Worm (Caenorhabditis elegans): ENCODE results near the gene pik-1.

pik-1 gene

ce11 chrIV:13415739-13416271 lies at the start of gene pik-1, which contains the start of gene aptf-2:
Gene pik-1, plus strand, starts transcription at chrIV:13416041.
Gene aptf-2, minus strand, starts transcription at chrIV:13416051.
- no peak for TF ChIP-seq K02D7.2 (tag; optimal IDR thresholded peaks at IDR 0.05)

DNA sequence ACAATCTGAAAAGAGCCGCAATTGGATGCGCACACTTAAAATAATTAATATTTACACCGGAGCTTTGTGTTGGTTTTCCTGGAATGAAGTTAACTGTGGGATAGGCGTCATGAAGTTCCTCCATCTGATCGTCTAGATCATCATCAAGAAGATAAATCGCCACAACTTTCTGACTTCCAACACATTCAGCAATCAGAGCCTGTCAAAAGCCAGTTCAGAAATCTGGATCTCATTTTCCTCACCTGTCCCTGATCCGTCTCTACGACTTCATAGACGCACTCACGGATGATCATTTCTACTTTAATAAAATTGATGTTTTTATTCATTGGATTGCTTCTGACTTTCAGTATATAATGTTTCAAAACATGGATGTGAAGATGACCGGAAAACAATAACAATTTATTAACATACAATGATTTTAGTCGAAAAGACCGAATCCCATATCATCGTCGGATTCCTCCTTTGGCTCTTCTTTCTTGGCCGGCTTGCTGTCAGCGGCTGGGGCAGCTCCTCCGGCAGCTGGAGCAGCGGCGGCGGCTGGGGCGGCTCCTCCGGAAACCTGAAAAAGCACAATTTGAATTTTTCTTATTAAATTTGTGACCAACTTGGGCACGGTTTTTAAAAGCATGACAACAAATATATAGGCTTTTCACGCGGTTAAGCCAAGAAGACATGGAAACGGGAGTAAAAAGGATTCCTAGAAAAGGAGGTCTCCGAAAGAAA lies 46.6 kb upstream of the pik-1 start, which contains the start of gene agt-1:
TSS of gene agt-1 (minus strand) at position 293 of the 723 bp plus-strand sequence.
- no peak for TF ChIP-seq nfya-1 (tag; optimal IDR thresholded peaks at IDR 0.05)
- no peak for TF ChIP-seq unc-86 (tag; optimal IDR thresholded peaks at IDR 0.05)
- TF ChIP-seq pha-4 (tag; optimal IDR thresholded peaks at IDR 0.05) = no peak
- no peak for TF ChIP-seq ttx-3 (tag; optimal IDR thresholded peaks at IDR 0.05)
- TF ChIP-seq nhr-232 (tag; optimal IDR thresholded peaks at IDR 0.05) = no peak
- TF ChIP-seq ceh-18 (tag; optimal IDR thresholded peaks at IDR 0.05) = no peak
- no peak for TF ChIP-seq ceh-34 (tag; optimal IDR thresholded peaks at IDR 0.05)
- no peak for TF ChIP-seq unc-3 (GFP tag; conservative IDR thresholded peaks at IDR 0.05)
- TF ChIP-seq unc-3 (tag; optimal IDR thresholded peaks at IDR 0.05) = no peak

DNA sequence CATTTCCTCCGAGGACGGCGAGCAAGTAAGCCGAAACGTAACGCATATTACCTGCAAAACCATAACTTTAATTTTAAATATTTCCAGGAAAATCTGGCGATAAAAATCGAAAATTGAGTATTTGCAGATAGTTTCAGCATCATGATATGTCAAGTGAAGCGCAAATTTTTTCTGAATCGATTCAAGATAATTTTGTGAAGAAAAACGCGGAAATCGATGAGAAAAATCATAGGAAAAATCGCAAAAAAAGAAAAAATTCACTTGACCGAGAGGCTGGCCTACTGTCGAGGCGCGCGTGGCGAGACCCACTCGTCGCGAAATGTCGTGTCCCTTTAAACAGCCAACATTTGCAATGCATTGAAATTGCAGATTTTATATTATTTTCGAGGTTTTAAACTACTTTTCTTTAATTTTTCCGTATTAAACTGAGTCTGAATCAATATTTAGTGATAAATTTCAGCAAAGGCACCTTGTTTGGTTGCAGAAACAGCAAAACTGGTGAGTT lies 45.6 kb upstream of the pik-1 start, which contains the start of the genes rla-2, popl-7 and Y62E10A.24:
TSS of gene rla-2 (minus strand) at position 51 of the 505 bp plus-strand sequence.
TSS of gene popl-7 (plus strand) at position 455 of the 505 bp plus-strand sequence.
TSS of gene Y62E10A.24 (plus strand) at position 476 of the 505 bp plus-strand sequence.
- TF ChIP-seq hlh-30 (tag; optimal IDR thresholded peaks at IDR 0.05; ENCODE audit: insufficient read depth) (no peak), lim-6 (tag; optimal IDR thresholded peaks at IDR 0.05) (no peak), fkh-10 (GFP tag; optimal IDR thresholded peaks at IDR 0.05) (no peak), che-1 (tag; optimal IDR thresholded peaks at IDR 0.05) (no peak), nhr-232 (tag; optimal IDR thresholded peaks at IDR 0.05) (no peak), ceh-45 (GFP tag; IDR thresholded peaks at IDR 0.05) (no peak), fax-1 (tag; optimal IDR thresholded peaks at IDR 0.05) (no peak), hlh-6 (tag; optimal IDR thresholded peaks at IDR 0.05) (no peak)

DNA sequence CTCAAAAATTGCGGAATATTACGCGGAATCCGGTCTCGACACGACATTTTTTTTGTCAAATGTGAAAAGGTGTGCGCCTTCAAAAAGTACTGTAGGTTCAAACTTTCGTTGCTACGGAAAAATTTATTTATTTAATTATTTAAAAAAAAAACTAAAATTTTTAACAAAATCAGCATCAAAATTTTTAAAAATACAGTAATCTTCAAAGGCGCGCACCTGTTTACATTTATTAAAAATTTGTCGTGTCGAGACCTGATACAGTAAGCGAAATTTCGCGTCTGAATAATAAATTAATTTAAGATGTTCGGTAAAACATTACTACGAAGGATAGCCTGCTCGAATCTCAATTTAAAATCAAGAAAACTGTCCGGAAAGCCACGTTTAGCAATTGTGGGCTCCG lies 44.1 kb upstream of the pik-1 start, which contains the start of gene Y62E10A.6:
TSS of gene Y62E10A.6 (plus strand) at position 301 of the 400 bp plus-strand sequence.
- TF ChIP-seq mec-3 (tag; optimal IDR thresholded peaks at IDR 0.05; ENCODE audit: borderline replicate concordance) (no peak), che-1 (tag; optimal IDR thresholded peaks at IDR 0.05) (no peak), tbx-7 (tag; optimal IDR thresholded peaks at IDR 0.05) (no peak), zip-5 (tag; optimal IDR thresholded peaks at IDR 0.05) (no peak), unc-3 (GFP tag; conservative IDR thresholded peaks at IDR 0.05) (no peak), unc-3 (tag; optimal IDR thresholded peaks at IDR 0.05) (no peak), rnt-1 (tag; optimal IDR thresholded peaks at IDR 0.05) (no peak), ztf-16 (tag; optimal IDR thresholded peaks at IDR 0.05) (no peak), pha-4 (tag; optimal IDR thresholded peaks at IDR 0.05) (no peak), ceh-48 (tag; optimal IDR thresholded peaks at IDR 0.05) (no peak), elt-2 (tag; optimal IDR thresholded peaks at IDR 0.05) (no peak), T23F11.4 (GFP tag; optimal IDR thresholded peaks at IDR 0.05) (no peak), lim-6 (tag; optimal IDR thresholded peaks at IDR 0.05) (no peak), ceh-9 (tag; optimal IDR thresholded peaks at IDR 0.05) (no peak), ceh-30 (tag; optimal IDR thresholded peaks at IDR 0.05) (no peak), nhr-232 (tag; optimal IDR thresholded peaks at IDR 0.05) (no peak), C38D4.7 (GFP tag; optimal IDR thresholded peaks at IDR 0.05) (no peak), nhr-11 (tag; optimal IDR thresholded peaks at IDR 0.05) (no peak), ceh-18 (tag; optimal IDR thresholded peaks at IDR 0.05) (no peak), nfya-1 (tag; optimal IDR thresholded peaks at IDR 0.05) (no peak), lin-11 (tag; optimal IDR thresholded peaks at IDR 0.05) (no peak)

DNA sequence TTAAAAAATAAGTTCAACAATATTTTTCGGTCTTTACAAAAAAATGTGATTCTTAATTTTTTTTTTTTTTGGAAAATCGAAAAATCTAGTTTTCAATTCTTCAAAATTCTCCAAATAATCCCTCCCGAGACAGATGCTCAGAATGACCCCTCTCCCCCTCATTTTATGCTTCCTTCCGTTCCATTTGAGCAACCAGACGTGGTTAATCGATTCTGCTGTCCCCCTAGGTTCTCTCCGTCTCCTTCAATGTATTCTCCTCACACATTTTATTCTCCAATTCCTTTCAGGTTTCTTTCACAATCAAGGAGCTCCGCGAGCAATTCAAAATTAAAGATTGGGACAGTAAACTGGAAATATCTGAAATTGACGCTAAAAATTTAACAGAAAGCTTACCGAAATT lies 40.9 kb upstream of the pik-1 start:
- TF ChIP-seq F13H6.1 (tag; optimal IDR thresholded peaks at IDR 0.05) = no peak
- TF ChIP-seq ttx-3 (tag; optimal IDR thresholded peaks at IDR 0.05) = no peak
- no peak for TF ChIP-seq madf-2 (tag; optimal IDR thresholded peaks at IDR 0.05)
- no peak for TF ChIP-seq Y22D7AL.16 (tag; optimal IDR thresholded peaks at IDR 0.05)
- TF ChIP-seq nhr-232 (tag; optimal IDR thresholded peaks at IDR 0.05) = no peak
- TF ChIP-seq ceh-48 (tag; optimal IDR thresholded peaks at IDR 0.05) = peak; percentile 54
- TF ChIP-seq ets-4 (tag; optimal IDR thresholded peaks at IDR 0.05) = no peak
- no peak for TF ChIP-seq ahr-1 (tag; optimal IDR thresholded peaks at IDR 0.05)

Measured in whole organism, late embryonic.